Fruit fly (Drosophila melanogaster) whole organism, wandering third instar larva: Measurements from ENCODE around the gene Megf8.
A peak's percentile ranks its signal among the peaks of the same experiment; 100 is the strongest.

Source experiments
- Abd-B ChIP-seq: fragments of >200 bp; optimal IDR thresholded peaks from 2 replicates; lab custom pipeline; 2017; ENCODE audit warnings: missing biosample characterization, missing genetic modification characterization
- CG32264 ChIP-seq: fragments of 200-800 bp; sonication (Bioruptor generic); optimal IDR thresholded peaks from 2 replicates; lab custom pipeline; 2016; ENCODE audit warnings: missing biosample characterization, missing genetic modification characterization
- CG9705 ChIP-seq: fragments of 200-800 bp; sonication (Bioruptor generic); optimal IDR thresholded peaks from 2 replicates; lab custom pipeline; 2018; ENCODE audit warnings: missing biosample characterization, mild to moderate bottlenecking, missing genetic modification characterization
- CrebA ChIP-seq: fragments of 200-800 bp; sonication (Bioruptor generic); optimal IDR thresholded peaks from 2 replicates; lab custom pipeline; 2016; ENCODE audit warnings: missing biosample characterization, mild to moderate bottlenecking, missing genetic modification characterization, borderline replicate concordance
- Dfd ChIP-seq: fragments of >200 bp; optimal IDR thresholded peaks from 2 replicates; lab custom pipeline; 2017; ENCODE audit warnings: missing biosample characterization, missing genetic modification characterization
- Dif ChIP-seq: fragments of 200-275, 200-300 bp; sonication (Bioruptor generic); optimal IDR thresholded peaks from 2 replicates; lab custom pipeline; 2018; ENCODE audit warnings: missing biosample characterization, missing genetic modification characterization; ENCODE audit not compliant: partially characterized antibody
- GATAd ChIP-seq: sonication (Bioruptor generic); optimal IDR thresholded peaks from 2 replicates; lab custom pipeline; 2016; ENCODE audit warnings: missing biosample characterization, missing genetic modification characterization
- HLH106 ChIP-seq: fragments of 200-800 bp; optimal IDR thresholded peaks from 3 replicates; lab custom pipeline; 2019; ENCODE audit warnings: missing biosample characterization, mild to moderate bottlenecking, missing genetic modification characterization, moderate library complexity
- Hnf4 ChIP-seq: fragments of 200-800 bp; sonication (Bioruptor generic); optimal IDR thresholded peaks from 2 replicates; lab custom pipeline; 2016; ENCODE audit warnings: missing biosample characterization, mild to moderate bottlenecking, missing genetic modification characterization
- Hr78 ChIP-seq: fragments of >200 bp; optimal IDR thresholded peaks from 2 replicates; lab custom pipeline; 2017; ENCODE audit warnings: missing biosample characterization, missing genetic modification characterization
- Hr83 ChIP-seq: fragments of 200-300 bp; sonication (Bioruptor generic); optimal IDR thresholded peaks from 2 replicates; lab custom pipeline; 2016; ENCODE audit warnings: missing biosample characterization, mild to moderate bottlenecking, missing genetic modification characterization, moderate library complexity; ENCODE audit not compliant: poor library complexity, severe bottlenecking
- Jra ChIP-seq: sonication (Bioruptor generic); optimal IDR thresholded peaks from 2 replicates; lab custom pipeline; 2016; ENCODE audit warnings: missing biosample characterization, missing genetic modification characterization
- Mio ChIP-seq: sonication (Bioruptor generic); optimal IDR thresholded peaks from 2 replicates; lab custom pipeline; 2016; ENCODE audit warnings: missing biosample characterization, missing genetic modification characterization
- Myc ChIP-seq: fragments of >200 bp; optimal IDR thresholded peaks from 2 replicates; lab custom pipeline; 2017
- N ChIP-seq: fragments of >200 bp; optimal IDR thresholded peaks from 2 replicates; lab custom pipeline; 2018; ENCODE audit warnings: missing biosample characterization, missing external identifiers, missing genetic modification characterization
- OdsH ChIP-seq: fragments of 200-800 bp; sonication (Bioruptor generic); optimal IDR thresholded peaks from 2 replicates; lab custom pipeline; 2016; ENCODE audit warnings: missing biosample characterization, mild to moderate bottlenecking, missing genetic modification characterization
- Rel ChIP-seq, 2 experiments: fragments of 200-800 bp; sonication (Bioruptor generic) in 1 of 2; optimal IDR thresholded peaks; 2 replicates in 1 of 2; 3 replicates in 1 of 2; lab custom pipeline; 2016 to 2019; ENCODE audit warnings: mild to moderate bottlenecking in 2 of 2, missing biosample characterization in 2 of 2, missing genetic modification characterization in 2 of 2, moderate library complexity in 1 of 2
- Sp1 ChIP-seq: fragments of 200-800 bp; sonication (Bioruptor generic); optimal IDR thresholded peaks from 3 replicates; lab custom pipeline; 2019; ENCODE audit warnings: missing biosample characterization, mild to moderate bottlenecking, missing genetic modification characterization, moderate library complexity
- Vsx2 ChIP-seq: fragments of 200-300, 225-300 bp; sonication (Bioruptor generic); optimal IDR thresholded peaks from 2 replicates; lab custom pipeline; 2018; ENCODE audit warnings: missing biosample characterization, missing genetic modification characterization; ENCODE audit not compliant: partially characterized antibody
- br ChIP-seq: fragments of 200-800 bp; sonication (Bioruptor generic); optimal IDR thresholded peaks from 2 replicates; lab custom pipeline; 2016; ENCODE audit warnings: missing biosample characterization, missing genetic modification characterization
- brk ChIP-seq: fragments of 200-800 bp; sonication (Bioruptor generic); optimal IDR thresholded peaks from 2 replicates; lab custom pipeline; 2016; ENCODE audit warnings: missing biosample characterization, mild to moderate bottlenecking, missing genetic modification characterization
- dl ChIP-seq, 2 experiments: fragments of 175-275, 200-275 bp in 1 of 2; fragments of 200-275 bp in 1 of 2; sonication (Bioruptor generic); optimal IDR thresholded peaks; lab custom pipeline; 2018; ENCODE audit warnings: mild to moderate bottlenecking in 2 of 2, missing biosample characterization in 2 of 2, missing genetic modification characterization in 2 of 2, moderate library complexity in 2 of 2; ENCODE audit not compliant: partially characterized antibody in 2 of 2, insufficient read depth in 1 of 2
- dmrt93B ChIP-seq: fragments of 200-800 bp; sonication (Bioruptor generic); optimal IDR thresholded peaks from 2 replicates; lab custom pipeline; 2018; ENCODE audit warnings: missing biosample characterization, mild to moderate bottlenecking, missing genetic modification characterization
- dsf ChIP-seq: sonication (Bioruptor generic); optimal IDR thresholded peaks from 2 replicates; lab custom pipeline; 2016; ENCODE audit warnings: missing biosample characterization, missing genetic modification characterization, borderline replicate concordance
- ey ChIP-seq: fragments of 200-800 bp; sonication (Bioruptor generic); optimal IDR thresholded peaks from 2 replicates; lab custom pipeline; 2016; ENCODE audit warnings: missing biosample characterization, missing genetic modification characterization
- foxo ChIP-seq, 2 experiments: fragments of 200-800 bp; sonication (Bioruptor generic); optimal IDR thresholded peaks; 2 replicates in 1 of 2; 3 replicates in 1 of 2; lab custom pipeline; 2016 to 2017; ENCODE audit warnings: missing biosample characterization in 2 of 2, missing genetic modification characterization in 2 of 2
- fru ChIP-seq: fragments of 200-800 bp; sonication (Bioruptor generic); optimal IDR thresholded peaks from 3 replicates; lab custom pipeline; 2016; ENCODE audit warnings: missing biosample characterization, mild to moderate bottlenecking, missing genetic modification characterization
- h ChIP-seq: fragments of 200-800 bp; sonication (Bioruptor generic); optimal IDR thresholded peaks from 3 replicates; lab custom pipeline; 2016; ENCODE audit warnings: missing biosample characterization, mild to moderate bottlenecking, missing genetic modification characterization
- jim ChIP-seq: fragments of 175-275, 200-325 bp; sonication (Bioruptor generic); optimal IDR thresholded peaks from 2 replicates; lab custom pipeline; 2016; ENCODE audit warnings: missing biosample characterization, mild to moderate bottlenecking, missing genetic modification characterization
- lola ChIP-seq: fragments of >200 bp; optimal IDR thresholded peaks from 2 replicates; lab custom pipeline; 2017; ENCODE audit warnings: missing biosample characterization, missing genetic modification characterization
- pan ChIP-seq: fragments of >200 bp; optimal IDR thresholded peaks from 2 replicates; lab custom pipeline; 2017
- psq ChIP-seq: fragments of 200-800 bp; sonication (Bioruptor generic); optimal IDR thresholded peaks from 3 replicates; lab custom pipeline; 2017; ENCODE audit warnings: missing biosample characterization, mild to moderate bottlenecking, missing genetic modification characterization, moderate library complexity
- rgr ChIP-seq: fragments of 200-800 bp; sonication (Bioruptor generic); optimal IDR thresholded peaks from 3 replicates; lab custom pipeline; 2016; ENCODE audit warnings: missing biosample characterization, mild to moderate bottlenecking, missing genetic modification characterization
- sage ChIP-seq: fragments of 200-800 bp; sonication (Bioruptor generic); optimal IDR thresholded peaks from 2 replicates; lab custom pipeline; 2016; ENCODE audit warnings: missing biosample characterization, mild to moderate bottlenecking, missing genetic modification characterization
- sv ChIP-seq: fragments of 200-800 bp; sonication (Bioruptor generic); optimal IDR thresholded peaks from 3 replicates; lab custom pipeline; 2016; ENCODE audit warnings: missing biosample characterization, missing genetic modification characterization
- tai ChIP-seq: sonication (Bioruptor generic); optimal IDR thresholded peaks from 2 replicates; lab custom pipeline; 2016; ENCODE audit warnings: missing biosample characterization, missing genetic modification characterization
- usp ChIP-seq: fragments of >200 bp; optimal IDR thresholded peaks from 2 replicates; lab custom pipeline; 2017; ENCODE audit warnings: missing biosample characterization, missing genetic modification characterization
- woc ChIP-seq: sonication (Bioruptor generic); optimal IDR thresholded peaks from 2 replicates; lab custom pipeline; 2016; ENCODE audit warnings: missing biosample characterization, mild to moderate bottlenecking, missing genetic modification characterization

Megf8 gene

DNA sequence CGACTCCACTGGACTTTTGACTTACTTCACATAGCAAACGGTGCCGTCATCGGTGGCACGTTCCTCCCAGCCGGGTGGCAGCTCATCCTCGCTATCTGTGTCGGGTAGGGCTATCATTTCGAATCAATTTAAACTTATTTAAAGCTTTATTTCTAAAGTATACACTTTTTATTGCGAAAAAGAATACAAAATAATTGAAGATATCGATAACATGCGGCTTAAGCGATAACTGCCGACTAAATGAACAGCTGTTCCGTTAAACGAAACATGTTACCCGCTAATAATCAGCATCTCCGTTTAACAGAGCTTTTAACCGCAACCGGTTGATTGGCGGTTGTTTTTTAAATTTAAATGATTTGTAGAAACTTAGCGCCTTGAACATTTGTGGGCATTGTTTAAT lies 39.2 kb upstream of the Megf8 start, which contains the start of gene Wwox:
Wwox (minus strand) TSS at position 215 of the 400 bp plus-strand sequence.
- TF ChIP-seq woc (GFP tag; lab: Kevin White, UChicago) (no peak), fru (GFP tag; lab: Kevin White, UChicago) (no peak), h (GFP tag; lab: Kevin White, UChicago) (no peak), HLH106 (no peak), Myc (lab: Kevin White, UChicago) (peak; percentile 33), Rel (GFP tag; optimal IDR thresholded peaks at IDR 0.05; lab: Kevin White, UChicago) (no peak), Rel (tag; optimal IDR thresholded peaks at IDR 0.05; lab: Kevin White, UChicago) (no peak), foxo (GFP tag; optimal IDR thresholded peaks at IDR 0.05; lab: Kevin White, UChicago) (peak in 1 of 2 experiments; percentile 44), rgr (GFP tag; lab: Kevin White, UChicago) (peak; percentile 87), brk (GFP tag; lab: Kevin White, UChicago) (peak; percentile 32), sage (GFP tag; lab: Kevin White, UChicago) (peak; percentile 26), N (no peak)

DNA sequence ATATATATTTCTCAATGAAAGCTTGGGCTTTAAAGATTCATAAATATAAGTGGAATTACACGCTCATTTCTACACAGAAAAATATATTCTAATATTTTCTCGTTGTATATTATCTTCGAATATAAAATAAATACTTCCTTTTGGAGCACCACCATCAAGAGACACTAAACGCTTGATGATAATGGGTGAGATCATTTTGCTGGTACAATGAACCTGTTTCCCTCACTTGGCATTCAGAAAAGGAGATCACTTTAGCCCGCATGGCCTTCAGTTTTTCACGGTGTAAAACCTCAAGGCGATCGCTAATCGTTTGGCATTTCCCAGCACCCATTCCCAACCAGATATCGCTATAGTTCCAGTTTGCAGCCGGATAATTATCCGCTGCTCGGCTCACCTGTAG lies 37.2 kb upstream of the Megf8 start:
- TF ChIP-seq lola (GFP tag; lab: Kevin White, UChicago) (no peak), dmrt93B (GFP tag; lab: Kevin White, UChicago) (peak; percentile 27), Hr83 (no peak), woc (GFP tag; lab: Kevin White, UChicago) (peak; percentile 49), Dif (no peak), Sp1 (GFP tag; lab: Kevin White, UChicago) (peak; percentile 34), Rel (GFP tag; optimal IDR thresholded peaks at IDR 0.05; lab: Kevin White, UChicago) (no peak), Rel (tag; optimal IDR thresholded peaks at IDR 0.05; lab: Kevin White, UChicago) (no peak), sage (GFP tag; lab: Kevin White, UChicago) (no peak), br (peak; percentile 51), tai (GFP tag; lab: Kevin White, UChicago) (no peak), h (GFP tag; lab: Kevin White, UChicago) (peak; percentile 74), N (no peak), Mio (GFP tag; lab: Kevin White, UChicago) (no peak), CrebA (no peak), jim (GFP tag; lab: Kevin White, UChicago) (no peak), dsf (GFP tag; lab: Kevin White, UChicago) (no peak), Jra (GFP tag; lab: Kevin White, UChicago) (peak; percentile 2), ey (GFP tag; lab: Kevin White, UChicago) (peak; percentile 55), OdsH (GFP tag; lab: Kevin White, UChicago) (peak; percentile 50), sv (GFP tag; lab: Kevin White, UChicago) (no peak), fru (GFP tag; lab: Kevin White, UChicago) (peak; percentile 33), Abd-B (GFP tag; lab: Kevin White, UChicago) (no peak), Hnf4 (GFP tag; lab: Kevin White, UChicago) (no peak), foxo (GFP tag; optimal IDR thresholded peaks at IDR 0.05; lab: Kevin White, UChicago) (peak in 1 of 2 experiments; percentile 54), Dfd (GFP tag; lab: Kevin White, UChicago) (no peak), psq (GFP tag; lab: Kevin White, UChicago) (peak; percentile 32), usp (GFP tag; lab: Kevin White, UChicago) (no peak), HLH106 (peak; percentile 65), pan (lab: Kevin White, UChicago) (no peak), dl (GFP tag; optimal IDR thresholded peaks at IDR 0.05; lab: Kevin White, UChicago; ENCODE audit: insufficient read depth in 1 of 2, partially characterized antibody in 2 of 2) (no peak), Myc (lab: Kevin White, UChicago) (no peak), CG9705 (GFP tag; lab: Kevin White, UChicago) (peak; percentile 42), brk (GFP tag; lab: Kevin White, UChicago) (no peak), GATAd (GFP tag; lab: Kevin White, UChicago) (no peak), CG32264 (GFP tag; lab: Kevin White, UChicago) (peak; percentile 31), Vsx2 (GFP tag; lab: Kevin White, UChicago) (no peak), rgr (GFP tag; lab: Kevin White, UChicago) (peak; percentile 52), Hr78 (GFP tag; lab: Kevin White, UChicago) (no peak)
